Worm (Caenorhabditis elegans) whole organism, early embryonic: ENCODE results near the gene Y37D8A.26.
A peak's percentile ranks its signal among the peaks of the same experiment; 100 is the strongest.

Source experiments
- B0310.2 ChIP-seq: sonication (generic microtip); optimal IDR thresholded peaks from 2 replicates; lab custom pipeline; 2016; ENCODE audit warnings: mild to moderate bottlenecking, missing genetic modification characterization, missing compliant biosample characterization
- F13C5.2 ChIP-seq: sonication (generic microtip); optimal IDR thresholded peaks from 2 replicates; lab custom pipeline; 2017; ENCODE audit warnings: mild to moderate bottlenecking, missing genetic modification characterization, inconsistent platforms, missing compliant biosample characterization
- aly-1 ChIP-seq: sonication (generic microtip); optimal IDR thresholded peaks from 2 replicates; lab custom pipeline; 2016; ENCODE audit warnings: missing genetic modification characterization, missing compliant biosample characterization
- ama-1 ChIP-seq: fragments of 150-350 bp; optimal IDR thresholded peaks from 2 replicates; lab custom pipeline; 2014
- ceh-13 ChIP-seq: fragments of 200-800 bp; sonication (Bioruptor generic); optimal IDR thresholded peaks from 2 replicates; lab custom pipeline; 2018; ENCODE audit warnings: mild to moderate bottlenecking, missing genetic modification characterization, missing compliant biosample characterization
- ceh-36 ChIP-seq: sonication (generic microtip); optimal IDR thresholded peaks from 2 replicates; lab custom pipeline; 2016; ENCODE audit warnings: missing genetic modification characterization, inconsistent platforms, missing compliant biosample characterization
- ets-7 ChIP-seq: sonication (generic microtip); optimal IDR thresholded peaks from 2 replicates; lab custom pipeline; 2016; ENCODE audit warnings: missing genotype, missing genetic modification characterization, missing compliant biosample characterization
- flt-1 ChIP-seq: fragments of 200-800 bp; sonication (Bioruptor generic); IDR thresholded peaks from 2 replicates; pipeline ENCODE4 v1.3.6; 2022; ENCODE audit warnings: missing genetic modification characterization, missing compliant biosample characterization
- hmbx-1 ChIP-seq: sonication (generic microtip); optimal IDR thresholded peaks from 2 replicates; lab custom pipeline; 2016; ENCODE audit warnings: mild to moderate bottlenecking, missing genetic modification characterization, missing compliant biosample characterization
- hmg-4 ChIP-seq: fragments of 200-800 bp; sonication (Bioruptor generic); optimal IDR thresholded peaks from 2 replicates; lab custom pipeline; 2018; ENCODE audit warnings: mild to moderate bottlenecking, missing genetic modification characterization, missing compliant biosample characterization
- hnd-1 ChIP-seq: sonication (generic microtip); optimal IDR thresholded peaks from 2 replicates; lab custom pipeline; 2016; ENCODE audit warnings: missing genetic modification characterization, missing compliant biosample characterization
- pes-1 ChIP-seq: fragments of 200-800 bp; sonication (Bioruptor generic); IDR thresholded peaks from 2 replicates; pipeline ENCODE4 v1.3.6; 2022; ENCODE audit warnings: missing genetic modification reagents, missing genetic modification characterization, missing compliant biosample characterization
- scrt-1 ChIP-seq: fragments of 200-800 bp; sonication (Bioruptor generic); IDR thresholded peaks from 2 replicates; pipeline ENCODE4 v1.3.6; 2022; ENCODE audit warnings: missing genetic modification characterization, missing compliant biosample characterization
- sea-1 ChIP-seq: fragments of 200-800 bp; sonication (Bioruptor generic); conservative IDR thresholded peaks from 2 replicates; pipeline ENCODE4 v1.3.6; 2022; ENCODE audit warnings: missing genetic modification characterization, missing compliant biosample characterization
- tbx-11 ChIP-seq: fragments of 200-800 bp; sonication (Bioruptor generic); IDR thresholded peaks from 2 replicates; pipeline ENCODE4 v1.3.6; 2022; ENCODE audit warnings: missing genetic modification characterization, missing compliant biosample characterization
- tbx-37 ChIP-seq: fragments of 200-800 bp; sonication (Bioruptor generic); conservative IDR thresholded peaks from 2 replicates; pipeline ENCODE4 v1.3.6; 2022; ENCODE audit warnings: missing genetic modification reagents, missing genetic modification characterization, missing compliant biosample characterization
- tra-4 ChIP-seq: sonication (generic microtip); optimal IDR thresholded peaks from 2 replicates; lab custom pipeline; 2017; ENCODE audit warnings: missing genetic modification characterization, missing compliant biosample characterization

The Y37D8A.26 gene

DNA sequence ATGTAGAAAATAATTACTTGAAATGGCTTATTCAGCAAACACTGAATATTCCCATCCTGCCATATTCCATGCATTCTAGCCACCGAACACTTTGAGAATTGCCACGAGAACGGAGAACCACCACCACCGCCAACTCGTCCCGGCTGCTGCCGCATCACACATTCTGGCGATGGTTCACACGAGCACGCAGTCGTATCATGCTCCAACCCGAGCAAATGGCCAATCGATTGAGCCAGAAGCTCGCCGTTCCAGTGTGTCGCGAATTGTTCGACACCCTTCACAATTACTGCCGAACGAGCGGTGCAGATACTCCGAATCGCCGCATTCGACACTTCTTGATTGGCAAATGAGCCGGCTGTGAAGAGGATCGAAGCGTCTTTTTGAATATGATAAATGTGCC lies 28.6 kb upstream of the Y37D8A.26 start:
- no peak for TF ChIP-seq F13C5.2
- no peak for TF ChIP-seq tbx-37 (GFP tag; lab: Robert Waterston, UW)
- TF ChIP-seq B0310.2 = no peak

DNA sequence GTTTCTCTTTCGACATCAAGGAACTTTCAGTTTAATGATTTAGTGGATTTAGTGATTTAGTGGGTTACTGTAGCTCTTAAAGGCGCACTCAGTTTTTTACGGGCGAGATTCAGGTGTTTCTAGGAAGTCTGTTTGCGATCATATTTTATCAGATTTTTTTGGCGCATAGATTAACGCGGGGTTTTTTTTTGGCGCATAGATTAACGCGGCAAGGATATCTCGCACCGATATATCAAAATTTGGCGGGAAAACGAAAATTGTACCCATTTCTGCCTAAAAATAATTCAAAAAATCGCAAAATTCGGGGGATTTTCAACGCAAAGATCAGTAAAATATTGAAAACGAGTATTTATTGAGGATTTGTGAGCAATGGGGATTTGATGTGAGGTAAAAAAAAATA lies 24.2 kb upstream of the Y37D8A.26 start:
- TF ChIP-seq hmg-4 (GFP tag; lab: Kevin White, UChicago) (no peak), ceh-36 (no peak), ama-1 (no peak), flt-1 (GFP tag; lab: Robert Waterston, UW) (no peak), aly-1 (tag; lab: Kevin White, UChicago) (no peak), F13C5.2 (no peak), tbx-11 (GFP tag; lab: Robert Waterston, UW) (no peak), scrt-1 (GFP tag; lab: Robert Waterston, UW) (no peak), tbx-37 (GFP tag; lab: Robert Waterston, UW) (no peak), ets-7 (tag; lab: Kevin White, UChicago) (no peak), pes-1 (GFP tag; lab: Robert Waterston, UW) (no peak)

DNA sequence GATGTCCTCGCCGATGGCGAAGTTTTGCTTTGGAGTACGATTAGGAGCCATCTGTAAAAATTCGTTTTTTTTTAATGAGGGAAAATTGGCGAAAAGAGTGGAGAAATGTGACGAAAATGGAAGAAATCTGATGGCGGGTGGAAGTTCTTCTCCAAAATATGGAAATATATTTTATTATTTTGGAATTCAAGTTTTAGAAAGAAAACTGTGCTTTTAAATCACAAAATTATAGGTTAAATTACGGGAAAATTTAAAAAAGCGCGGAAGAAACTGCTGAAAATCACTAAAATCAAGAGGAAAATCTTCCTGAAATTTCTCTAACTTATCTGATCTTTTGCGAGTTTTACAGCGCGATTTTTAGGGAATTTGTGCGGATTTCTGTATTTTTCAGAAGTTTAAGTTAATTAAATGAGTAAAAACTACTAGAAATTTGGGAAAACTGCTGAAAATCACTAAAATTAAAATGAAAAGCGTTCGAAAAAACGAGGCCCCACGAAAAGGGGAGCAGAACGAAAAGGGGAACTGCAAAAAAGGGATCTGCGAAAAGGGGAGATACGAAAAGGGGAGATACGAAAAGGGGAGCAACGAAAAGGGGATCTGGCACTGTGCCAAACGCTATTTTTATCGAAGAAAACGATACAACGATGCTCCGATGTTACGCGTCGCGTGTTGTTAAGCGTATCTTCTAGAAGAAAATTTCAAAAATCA lies 21.2 kb upstream of the Y37D8A.26 start, which contains the start of the genes cec-7 and enu-3.5:
Gene cec-7, minus strand, starts transcription at position 51 of the 708 bp plus-strand sequence.
Gene enu-3.5, plus strand, starts transcription at position 670 of the 708 bp plus-strand sequence.
- 0 out of 2 replicates have a peak, but pooled peaks have one; percentile 7 for TF ChIP-seq sea-1 (GFP tag; lab: Robert Waterston, UW)
- TF ChIP-seq tbx-11 (GFP tag; lab: Robert Waterston, UW) = no peak

- TF ChIP-seq scrt-1 (GFP tag; lab: Robert Waterston, UW) (no peak), ceh-36 (no peak), flt-1 (GFP tag; lab: Robert Waterston, UW) (no peak), hmbx-1 (tag; lab: Kevin White, UChicago) (no peak), ama-1 (no peak), pes-1 (GFP tag; lab: Robert Waterston, UW) (no peak), ceh-13 (GFP tag; lab: Kevin White, UChicago) (no peak), F13C5.2 (no peak), tra-4 (no peak)
These were observed 19.1 kb upstream of the Y37D8A.26 start for ce11 chrIII:12875653-12876052.

- TF ChIP-seq ceh-36 = peak; percentile 54
- TF ChIP-seq ama-1 = no peak
- peak; percentile 69; the same call in 1 of the 2 replicates for TF ChIP-seq tbx-37 (GFP tag; lab: Robert Waterston, UW)
- peak; percentile 34 for TF ChIP-seq ceh-13 (GFP tag; lab: Kevin White, UChicago)
- TF ChIP-seq hmbx-1 (tag; lab: Kevin White, UChicago) = peak; percentile 33
- no peak for TF ChIP-seq tra-4
- peak; percentile 41 for TF ChIP-seq hmg-4 (GFP tag; lab: Kevin White, UChicago)
- TF ChIP-seq scrt-1 (GFP tag; lab: Robert Waterston, UW) = no peak
- no peak for TF ChIP-seq aly-1 (tag; lab: Kevin White, UChicago)
- TF ChIP-seq flt-1 (GFP tag; lab: Robert Waterston, UW) = peak; percentile 68; the same call in 1 of the 2 replicates
- peak; percentile 91 for TF ChIP-seq F13C5.2
- TF ChIP-seq tbx-11 (GFP tag; lab: Robert Waterston, UW) = peak; percentile 63; the same call in 1 of the 2 replicates
- TF ChIP-seq ets-7 (tag; lab: Kevin White, UChicago) = peak; percentile 3
- TF ChIP-seq pes-1 (GFP tag; lab: Robert Waterston, UW) = peak; percentile 81
- peak; percentile 48 for TF ChIP-seq hnd-1 (tag; lab: Kevin White, UChicago)
- TF ChIP-seq B0310.2 = no peak
- 0 out of 2 replicates have a peak, but pooled peaks have one; percentile 22 for TF ChIP-seq sea-1 (GFP tag; lab: Robert Waterston, UW)
These were observed 18.1 kb upstream of the Y37D8A.26 start, which contains the start of the genes mrg-1 and spcs-2 for ce11 chrIII:12874606-12875066. mrg-1 (minus strand) TSS chrIII:12874656. spcs-2 (plus strand) TSS chrIII:12875031.

DNA sequence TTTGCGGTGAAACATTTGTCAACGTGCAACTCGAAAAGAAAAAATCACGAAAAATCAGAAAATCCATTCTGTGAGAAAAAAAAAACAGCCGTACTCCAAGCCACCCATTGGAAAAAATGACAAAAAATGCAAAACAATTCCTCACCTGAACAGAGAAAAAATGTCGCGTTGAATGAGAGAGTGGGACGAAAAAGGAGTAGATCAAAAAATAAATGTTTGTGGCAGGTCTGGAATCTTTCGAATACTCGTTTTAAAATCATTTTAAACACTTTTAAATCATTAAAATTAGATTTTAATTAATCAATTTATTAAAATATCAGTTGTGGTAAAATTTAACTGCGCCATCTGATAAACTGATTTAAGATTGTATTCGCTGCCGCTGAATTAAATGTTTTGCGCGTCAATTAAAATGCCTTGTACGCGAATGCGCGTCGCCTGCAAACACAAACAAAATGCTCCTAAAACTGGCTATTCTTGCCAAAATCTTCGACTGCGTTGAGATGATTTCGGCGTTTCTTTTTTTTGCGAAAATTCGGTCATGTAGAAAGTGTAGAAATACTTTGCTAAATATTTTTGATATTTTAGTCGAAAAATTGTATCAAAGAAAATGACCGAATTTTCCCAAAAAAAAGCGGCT lies 13.7 kb upstream of the Y37D8A.26 start, which contains the start of gene Y37D8A.6:
Gene Y37D8A.6, minus strand, starts transcription at position 238 of the 637 bp plus-strand sequence.
- TF ChIP-seq hnd-1 (tag; lab: Kevin White, UChicago) (no peak), F13C5.2 (peak; percentile 9), B0310.2 (no peak)

DNA sequence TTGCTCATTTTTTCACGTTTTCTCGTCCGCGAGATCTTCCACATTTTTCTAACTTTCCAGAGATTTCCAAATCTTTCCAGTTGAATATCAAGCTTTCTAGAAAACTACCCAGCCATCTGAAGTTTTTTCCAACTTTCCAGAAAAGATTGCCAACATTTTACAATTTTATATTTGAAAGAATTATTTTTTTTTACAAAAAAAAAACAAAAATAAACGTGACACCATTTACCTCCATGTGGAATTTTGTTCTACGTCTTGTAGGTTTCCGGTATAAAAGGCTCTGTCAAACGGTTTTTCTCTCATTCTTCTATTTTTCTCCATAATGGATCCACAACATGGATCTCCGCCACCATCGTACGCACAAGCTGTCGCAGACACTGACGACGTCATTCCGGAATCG lies 8.1 kb upstream of the Y37D8A.26 start, which contains the start of gene Y37D8A.8:
Gene Y37D8A.8, plus strand, starts transcription at position 301 of the 400 bp plus-strand sequence.
- TF ChIP-seq scrt-1 (GFP tag; lab: Robert Waterston, UW) (no peak), tra-4 (no peak), ets-7 (tag; lab: Kevin White, UChicago) (no peak)

- no peak for TF ChIP-seq aly-1 (tag; lab: Kevin White, UChicago)
These were observed 3.6 kb upstream of the Y37D8A.26 start for ce11 chrIII:12860119-12860518.
